Worm (Caenorhabditis elegans): Measurements from ENCODE around the gene C29E4.10.

Gene C29E4.10

ce11 chrIII:7973201-7973767, 35.6 kb downstream of the C29E4.10 start, which contains the start of the genes eef-1B.1 and aco-2 (continued):
- TF ChIP-seq F33H1.4 (GFP tag; IDR thresholded peaks at IDR 0.05) (peak; percentile 89), ccch-3 (GFP tag; optimal IDR thresholded peaks at IDR 0.05) (no peak), K11D2.4 (GFP tag; IDR thresholded peaks at IDR 0.05) (peak; percentile 84), nhr-27 (tag; optimal IDR thresholded peaks at IDR 0.05) (no peak), tlf-1 (GFP tag; optimal IDR thresholded peaks at IDR 0.05) (peak; percentile 78), lin-40 (tag; optimal IDR thresholded peaks at IDR 0.05) (peak; percentile 84), snpc-4 (GFP tag; optimal IDR thresholded peaks at IDR 0.05) (no peak), snpc-4 (tag; optimal IDR thresholded peaks at IDR 0.05) (peak; percentile 2 to 63 (median 54))

ce11 chrIII:7973968-7974607, 36.4 kb downstream of the C29E4.10 start:
- TF ChIP-seq unc-62 (GFP tag; optimal IDR thresholded peaks at IDR 0.05) (peak; percentile 3), nhr-27 (tag; optimal IDR thresholded peaks at IDR 0.05) (no peak), nhr-80 (tag; optimal IDR thresholded peaks at IDR 0.05) (peak; percentile 26), madf-10 (tag; optimal IDR thresholded peaks at IDR 0.05) (no peak), mcd-1 (GFP tag; IDR thresholded peaks at IDR 0.05) (peak; percentile 15; the same call in 1 of the 2 replicates), egrh-3 (GFP tag; IDR thresholded peaks at IDR 0.05) (no peak), rec-8 (tag; optimal IDR thresholded peaks at IDR 0.05) (no peak), pha-4 (tag; optimal IDR thresholded peaks at IDR 0.05) (peak; percentile 65), rpc-1 (optimal IDR thresholded peaks at IDR 0.05) (no peak), rpc-1 (tag; optimal IDR thresholded peaks at IDR 0.05) (no peak), sea-2 (GFP tag; IDR thresholded peaks at IDR 0.05) (no peak), Y53F4B.3 (GFP tag; IDR thresholded peaks at IDR 0.05) (no peak), F55B11.4 (tag; optimal IDR thresholded peaks at IDR 0.05; ENCODE audit: borderline replicate concordance, insufficient read depth) (no peak), zim-3 (tag; optimal IDR thresholded peaks at IDR 0.05) (no peak), ztf-25 (GFP tag; IDR thresholded peaks at IDR 0.05) (no peak), ccch-3 (GFP tag; optimal IDR thresholded peaks at IDR 0.05) (no peak), ztf-18 (tag; optimal IDR thresholded peaks at IDR 0.05) (no peak), nhr-120 (GFP tag; IDR thresholded peaks at IDR 0.05) (no peak), ztf-28 (GFP tag; IDR thresholded peaks at IDR 0.05) (no peak), fkh-3 (tag; optimal IDR thresholded peaks at IDR 0.05) (no peak), F39B2.1 (GFP tag; IDR thresholded peaks at IDR 0.05) (no peak), ceh-40 (GFP tag; IDR thresholded peaks at IDR 0.05) (no peak), lin-26 (GFP tag; IDR thresholded peaks at IDR 0.05) (no peak), somi-1 (GFP tag; optimal IDR thresholded peaks at IDR 0.05) (no peak), cebp-1 (GFP tag; IDR thresholded peaks at IDR 0.05) (no peak), cebp-1 (tag; optimal IDR thresholded peaks at IDR 0.05) (peak; percentile 44), lsl-1 (GFP tag; optimal IDR thresholded peaks at IDR 0.05) (peak; percentile 6), B0336.3 (GFP tag; IDR thresholded peaks at IDR 0.05) (peak; percentile 24; the same call in 1 of the 2 replicates), attf-5 (GFP tag; optimal IDR thresholded peaks at IDR 0.05) (peak; percentile 26), ets-4 (GFP tag; optimal IDR thresholded peaks at IDR 0.05) (peak; percentile 61), lir-1 (GFP tag; conservative IDR thresholded peaks at IDR 0.05) (no peak; the same call in 1 of the 2 replicates), ztf-6 (GFP tag; IDR thresholded peaks at IDR 0.05) (no peak), nfyb-1 (GFP tag; IDR thresholded peaks at IDR 0.05) (peak; percentile 40; the same call in 1 of the 2 replicates), tlf-1 (GFP tag; optimal IDR thresholded peaks at IDR 0.05) (peak; percentile 10)
